Worm (Caenorhabditis elegans): Measurements from ENCODE around the gene nos-3.
A peak's percentile ranks its signal among the peaks of the same experiment; 100 is the strongest.

The nos-3 gene

DNA sequence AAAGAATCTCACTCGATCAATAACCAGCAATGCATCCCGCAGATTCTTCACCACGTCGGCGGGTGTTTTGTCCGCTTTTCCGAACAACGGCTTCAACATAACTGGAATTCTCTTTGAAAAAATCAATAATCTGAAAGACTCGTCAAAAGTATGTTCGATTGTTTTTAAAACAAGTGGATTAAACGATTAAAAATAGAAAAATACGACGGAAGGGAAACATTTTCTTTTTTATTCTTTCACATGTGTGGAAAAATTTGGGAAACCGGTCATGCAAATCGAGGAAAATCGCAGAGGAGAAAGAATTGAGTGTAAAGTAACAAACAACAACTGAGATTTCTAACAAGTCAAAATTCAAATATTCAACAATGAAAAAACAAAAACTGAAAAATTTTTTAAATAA, 42.5 kb upstream of the nos-3 start, which contains the start of gene mop-25.2:
Gene mop-25.2, minus strand, starts transcription at position 101 of the 400 bp plus-strand sequence.
- TF ChIP-seq tra-1 (GFP tag; IDR thresholded peaks at IDR 0.05) (no peak), lin-38 (GFP tag; IDR thresholded peaks at IDR 0.05) (0 out of 2 replicates have a peak, but pooled peaks have one; percentile 26), lim-7 (GFP tag; IDR thresholded peaks at IDR 0.05) (no peak), ceh-28 (tag; optimal IDR thresholded peaks at IDR 0.05) (no peak), F26F4.8 (GFP tag; conservative IDR thresholded peaks at IDR 0.05) (no peak), ama-1 (optimal IDR thresholded peaks at IDR 0.05) (peak; percentile 38)

DNA sequence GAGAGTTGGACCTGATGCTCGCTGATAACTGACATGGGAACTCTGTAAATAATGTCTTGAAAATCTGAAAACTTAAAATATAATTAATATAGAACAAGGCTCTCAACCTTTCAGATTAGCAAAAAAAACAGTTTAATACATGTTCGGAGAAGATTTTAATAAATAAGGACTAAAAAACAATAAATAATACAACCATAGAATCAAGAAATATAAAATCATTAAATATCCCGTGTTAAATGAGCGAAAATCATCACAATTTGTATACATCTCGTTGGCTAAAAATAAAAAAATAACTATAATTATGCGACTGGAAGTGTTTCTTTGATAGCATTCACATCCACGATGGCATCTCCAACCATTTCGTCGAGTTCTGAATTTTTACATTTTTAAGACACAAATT, 41.4 kb upstream of the nos-3 start, which contains the start of gene Y53C12A.10:
Gene Y53C12A.10, minus strand, starts transcription at position 101 of the 400 bp plus-strand sequence.
- TF ChIP-seq tag-97 (GFP tag; IDR thresholded peaks at IDR 0.05) (no peak), lin-38 (GFP tag; IDR thresholded peaks at IDR 0.05) (no peak), zag-1 (tag; optimal IDR thresholded peaks at IDR 0.05) (no peak), fos-1 (tag; optimal IDR thresholded peaks at IDR 0.05) (no peak), zfp-2 (tag; optimal IDR thresholded peaks at IDR 0.05) (no peak), mep-1 (tag; optimal IDR thresholded peaks at IDR 0.05) (no peak)

DNA sequence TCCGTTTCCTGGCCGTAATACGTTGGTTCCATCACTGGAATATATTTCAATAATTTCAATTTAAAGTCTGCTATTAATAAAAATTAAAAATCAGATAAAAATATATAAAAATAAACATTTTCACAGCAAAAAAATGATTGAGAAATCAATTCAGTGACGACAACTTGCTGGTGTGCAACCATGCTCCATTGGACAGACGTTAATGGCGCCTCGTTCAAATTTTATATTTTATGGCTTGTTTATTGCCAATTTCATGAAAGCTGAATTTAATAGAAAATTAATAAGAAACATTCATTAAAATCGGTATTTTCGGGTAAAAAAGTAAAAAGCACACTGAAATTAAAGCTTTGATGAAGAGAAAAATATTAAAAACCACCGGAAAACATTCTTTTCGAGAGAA, 39.9 kb upstream of the nos-3 start, which contains the start of gene Y53C12A.3:
Gene Y53C12A.3, minus strand, starts transcription at position 34 of the 400 bp plus-strand sequence.
- TF ChIP-seq dpl-1 (GFP tag; optimal IDR thresholded peaks at IDR 0.05) (peak; percentile 89), nhr-76 (tag; optimal IDR thresholded peaks at IDR 0.05) (no peak), lin-13 (GFP tag; optimal IDR thresholded peaks at IDR 0.05) (no peak), nhr-6 (tag; optimal IDR thresholded peaks at IDR 0.05) (peak; percentile 18), mep-1 (tag; optimal IDR thresholded peaks at IDR 0.05) (peak; percentile 12), Y5F2A.4 (GFP tag; optimal IDR thresholded peaks at IDR 0.05) (no peak), unc-39 (tag; optimal IDR thresholded peaks at IDR 0.05) (no peak), ztf-7 (tag; optimal IDR thresholded peaks at IDR 0.05) (no peak), php-3 (GFP tag; IDR thresholded peaks at IDR 0.05) (no peak), lsy-2 (tag; optimal IDR thresholded peaks at IDR 0.05) (peak in 1 of 2 experiments; percentile 81), lin-38 (GFP tag; IDR thresholded peaks at IDR 0.05) (peak; percentile 88), hlh-30 (tag; optimal IDR thresholded peaks at IDR 0.05; ENCODE audit: insufficient read depth) (peak; percentile 51), lin-15B (tag; optimal IDR thresholded peaks at IDR 0.05) (no peak), mes-2 (tag; optimal IDR thresholded peaks at IDR 0.05; ENCODE audit: poor library complexity, severe bottlenecking) (peak; percentile 70), nhr-28 (tag; optimal IDR thresholded peaks at IDR 0.05) (peak; percentile 6), T20F7.1 (GFP tag; optimal IDR thresholded peaks at IDR 0.05) (peak; percentile 34)

DNA sequence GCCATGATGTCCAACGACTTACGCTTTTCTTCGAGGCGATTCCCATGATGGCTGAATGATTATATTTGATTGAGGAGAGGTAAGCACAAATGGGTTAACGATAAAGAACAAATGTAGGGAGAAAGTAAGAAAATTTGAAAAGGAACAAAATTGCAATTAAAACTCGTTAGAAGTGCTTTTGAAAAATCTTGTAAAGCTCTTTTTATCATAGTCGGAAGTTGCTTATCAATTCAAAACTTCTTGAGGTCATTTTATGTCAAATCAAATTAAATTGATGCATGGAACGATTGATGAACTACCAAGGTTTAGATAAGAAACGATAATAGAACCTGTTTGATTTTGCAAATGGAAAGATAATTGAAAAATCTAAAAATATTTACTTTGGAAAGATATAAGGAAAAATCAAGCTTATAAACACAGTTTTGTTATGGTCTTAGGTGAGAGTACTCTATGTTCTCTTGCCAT, 37.2 kb upstream of the nos-3 start, which contains the start of gene glt-5:
Gene glt-5, minus strand, starts transcription at position 51 of the 465 bp plus-strand sequence.
- TF ChIP-seq Y5F2A.4 (GFP tag; optimal IDR thresholded peaks at IDR 0.05) (no peak), hlh-11 (tag; optimal IDR thresholded peaks at IDR 0.05) (no peak), snpc-4 (tag; optimal IDR thresholded peaks at IDR 0.05) (no peak), ceh-82 (tag; optimal IDR thresholded peaks at IDR 0.05) (no peak), zfp-2 (tag; optimal IDR thresholded peaks at IDR 0.05) (no peak), dmd-6 (GFP tag; IDR thresholded peaks at IDR 0.05) (no peak), zag-1 (tag; optimal IDR thresholded peaks at IDR 0.05) (no peak), spr-3 (GFP tag; optimal IDR thresholded peaks at IDR 0.05) (no peak), snpc-1.2 (GFP tag; IDR thresholded peaks at IDR 0.05) (no peak), nhr-10 (tag; optimal IDR thresholded peaks at IDR 0.05) (no peak), set-16 (GFP tag; IDR thresholded peaks at IDR 0.05) (no peak), sdz-12 (GFP tag; optimal IDR thresholded peaks at IDR 0.05) (no peak), nhr-25 (tag; optimal IDR thresholded peaks at IDR 0.05; ENCODE audit: borderline replicate concordance, insufficient read depth) (no peak), unc-130 (GFP tag; optimal IDR thresholded peaks at IDR 0.05) (no peak), dve-1 (tag; optimal IDR thresholded peaks at IDR 0.05; ENCODE audit: insufficient read depth) (no peak), fkh-10 (GFP tag; optimal IDR thresholded peaks at IDR 0.05) (no peak), Y48G9A.11 (GFP tag; IDR thresholded peaks at IDR 0.05) (no peak), nhr-102 (tag; optimal IDR thresholded peaks at IDR 0.05) (no peak), nhr-237 (tag; optimal IDR thresholded peaks at IDR 0.05) (no peak)
